Worm (Caenorhabditis elegans) whole organism, mixed stage, embryonic: ENCODE data around the gene nhr-221.

ENCODE experiments used
- M03D4.4 ChIP-seq: sonication (generic microtip); optimal IDR thresholded peaks from 2 replicates; lab custom pipeline; 2017; ENCODE audit warnings: mild to moderate bottlenecking, missing genetic modification characterization, missing compliant biosample characterization
- bed-3 ChIP-seq: fragments of 200-800 bp; sonication (Bioruptor generic); optimal IDR thresholded peaks from 3 replicates; lab custom pipeline; 2018; ENCODE audit warnings: mild to moderate bottlenecking, missing genetic modification characterization, moderate library complexity, missing compliant biosample characterization
- blmp-1 ChIP-seq: fragments of 150-350 bp; optimal IDR thresholded peaks from 2 replicates; lab custom pipeline; 2014; ENCODE audit warnings: missing biosample characterization, missing genetic modification characterization
- ceh-39 ChIP-seq: fragments of 150-350 bp; optimal IDR thresholded peaks from 2 replicates; lab custom pipeline; 2014; ENCODE audit warnings: missing biosample characterization, missing genetic modification characterization
- ceh-83 ChIP-seq: fragments of 200-800 bp; sonication (Bioruptor generic); optimal IDR thresholded peaks from 2 replicates; lab custom pipeline; 2018; ENCODE audit warnings: mild to moderate bottlenecking, missing genetic modification characterization, missing compliant biosample characterization
- ces-1 ChIP-seq: fragments of 150-350 bp; optimal IDR thresholded peaks from 2 replicates; lab custom pipeline; 2014; ENCODE audit warnings: missing biosample characterization, missing genetic modification reagents, missing genetic modification characterization
- cnd-1 ChIP-seq: fragments of 200-800 bp; sonication (Bioruptor generic); optimal IDR thresholded peaks from 2 replicates; lab custom pipeline; 2018; ENCODE audit warnings: mild to moderate bottlenecking, missing genetic modification characterization, missing compliant biosample characterization
- drap-1 ChIP-seq: fragments of 200-800 bp; sonication (Bioruptor generic); optimal IDR thresholded peaks from 3 replicates; lab custom pipeline; 2018; ENCODE audit warnings: mild to moderate bottlenecking, missing genetic modification characterization, missing compliant biosample characterization
- elt-1 ChIP-seq: sonication (generic microtip); optimal IDR thresholded peaks from 2 replicates; lab custom pipeline; 2017; ENCODE audit warnings: missing genetic modification characterization, mild to moderate bottlenecking, missing compliant biosample characterization, antibody characterized with exemption, moderate library complexity, borderline replicate concordance; ENCODE audit not compliant: insufficient read depth
- elt-3 ChIP-seq: fragments of 150-350 bp; optimal IDR thresholded peaks from 2 replicates; lab custom pipeline; 2014; ENCODE audit warnings: missing biosample characterization, missing genetic modification characterization
- flh-1 ChIP-seq: fragments of 200-800 bp; sonication (Bioruptor generic); optimal IDR thresholded peaks from 2 replicates; lab custom pipeline; 2018; ENCODE audit warnings: mild to moderate bottlenecking, missing genetic modification characterization, moderate library complexity, missing compliant biosample characterization
- ham-2 ChIP-seq: fragments of 200-800 bp; sonication (Bioruptor generic); optimal IDR thresholded peaks from 2 replicates; lab custom pipeline; 2018; ENCODE audit warnings: mild to moderate bottlenecking, missing genetic modification characterization, missing compliant biosample characterization
- hlh-1 ChIP-seq: fragments of 150-350 bp; optimal IDR thresholded peaks from 2 replicates; lab custom pipeline; 2014; ENCODE audit warnings: missing biosample characterization, missing genetic modification reagents, missing genetic modification characterization
- lin-13 ChIP-seq: fragments of 150-350 bp; optimal IDR thresholded peaks from 2 replicates; lab custom pipeline; 2014; ENCODE audit warnings: missing biosample characterization, missing genetic modification characterization
- lin-32 ChIP-seq: fragments of 200-800 bp; sonication (Bioruptor generic); optimal IDR thresholded peaks from 2 replicates; lab custom pipeline; 2018; ENCODE audit warnings: mild to moderate bottlenecking, missing genetic modification characterization, missing compliant biosample characterization
- lsy-2 ChIP-seq: fragments of 150-350 bp; optimal IDR thresholded peaks from 2 replicates; lab custom pipeline; 2014; ENCODE audit warnings: missing biosample characterization, missing genetic modification characterization
- mab-5 ChIP-seq: fragments of 150-350 bp; optimal IDR thresholded peaks from 2 replicates; lab custom pipeline; 2014; ENCODE audit warnings: missing biosample characterization, missing genetic modification characterization
- mep-1 ChIP-seq: fragments of 150-350 bp; optimal IDR thresholded peaks from 2 replicates; lab custom pipeline; 2017; ENCODE audit warnings: missing biosample characterization, missing genetic modification reagents, missing genetic modification characterization, inconsistent platforms
- mls-2 ChIP-seq: sonication (generic microtip); optimal IDR thresholded peaks from 2 replicates; lab custom pipeline; 2016; ENCODE audit warnings: mild to moderate bottlenecking, missing genetic modification characterization, moderate library complexity, missing compliant biosample characterization
- nhr-12 ChIP-seq: fragments of 150-350 bp; optimal IDR thresholded peaks from 2 replicates; lab custom pipeline; 2014; ENCODE audit warnings: missing biosample characterization, missing genetic modification characterization
- nhr-2 ChIP-seq: fragments of 150-350 bp; optimal IDR thresholded peaks from 2 replicates; lab custom pipeline; 2014; ENCODE audit warnings: missing biosample characterization, missing genetic modification characterization
- nhr-237 ChIP-seq: fragments of 150-350 bp; optimal IDR thresholded peaks from 2 replicates; lab custom pipeline; 2014; ENCODE audit warnings: missing biosample characterization, missing genetic modification characterization
- nhr-28 ChIP-seq: fragments of 150-350 bp; optimal IDR thresholded peaks from 2 replicates; lab custom pipeline; 2014; ENCODE audit warnings: missing biosample characterization, missing genetic modification characterization
- nhr-76 ChIP-seq: sonication (generic microtip); optimal IDR thresholded peaks from 2 replicates; lab custom pipeline; 2017; ENCODE audit warnings: missing biosample characterization, missing genetic modification characterization
- pha-4 ChIP-seq: fragments of 150-350 bp; optimal IDR thresholded peaks from 2 replicates; lab custom pipeline; 2018; ENCODE audit warnings: missing biosample characterization, missing genetic modification reagents, missing genetic modification characterization
- sem-2 ChIP-seq: fragments of 200-800 bp; sonication (Bioruptor generic); optimal IDR thresholded peaks from 2 replicates; lab custom pipeline; 2018; ENCODE audit warnings: mild to moderate bottlenecking, missing genetic modification characterization, missing compliant biosample characterization
- sptf-1 ChIP-seq: sonication (generic microtip); optimal IDR thresholded peaks from 2 replicates; lab custom pipeline; 2017; ENCODE audit warnings: mild to moderate bottlenecking, missing genetic modification characterization, moderate library complexity, missing compliant biosample characterization
- tbx-8 ChIP-seq: fragments of 200-800 bp; sonication (Bioruptor generic); optimal IDR thresholded peaks from 2 replicates; lab custom pipeline; 2018; ENCODE audit warnings: mild to moderate bottlenecking, missing genetic modification characterization, moderate library complexity, missing compliant biosample characterization
- unc-120 ChIP-seq: sonication (generic microtip); optimal IDR thresholded peaks from 2 replicates; lab custom pipeline; 2017; ENCODE audit warnings: missing genetic modification characterization, missing compliant biosample characterization; ENCODE audit not compliant: poor library complexity, severe bottlenecking
- unc-39 ChIP-seq: fragments of 150-350 bp; optimal IDR thresholded peaks from 2 replicates; lab custom pipeline; 2014; ENCODE audit warnings: missing biosample characterization, missing genetic modification characterization
- unc-62 ChIP-seq: fragments of 150-350 bp; optimal IDR thresholded peaks from 2 replicates; lab custom pipeline; 2014; ENCODE audit warnings: missing biosample characterization, missing genetic modification reagents, missing genetic modification characterization
- zip-8 ChIP-seq: fragments of 150-350 bp; optimal IDR thresholded peaks from 2 replicates; lab custom pipeline; 2014; ENCODE audit warnings: missing biosample characterization, missing genetic modification characterization
- ztf-11 ChIP-seq: fragments of 150-350 bp; optimal IDR thresholded peaks from 2 replicates; lab custom pipeline; 2014; ENCODE audit warnings: missing biosample characterization, missing genetic modification characterization

Gene nhr-221

ce11 chrV:3543344-3543743 lies 8.2 kb upstream of the nhr-221 start, which contains the start of gene nhr-222:
Gene nhr-222 (minus strand): TSS chrV:3543444.
- TF ChIP-seq ham-2 (no peak), nhr-76 (no peak), lsy-2 (tag; lab: Kevin White, UChicago) (no peak), nhr-28 (no peak), tbx-8 (GFP tag; lab: Kevin White, UChicago) (no peak), flh-1 (GFP tag; lab: Kevin White, UChicago) (no peak), pha-4 (no peak), hlh-1 (tag; lab: Kevin White, UChicago) (no peak), unc-62 (GFP tag; lab: Kevin White, UChicago) (no peak)
- TF ChIP-seq, all 35 proteins: peak for 0

ce11 chrV:3541117-3541516 lies 6.0 kb upstream of the nhr-221 start, which contains the start of gene srbc-67:
Gene srbc-67 (minus strand): TSS chrV:3541217.
- no peak for TF ChIP-seq drap-1 (GFP tag; lab: Kevin White, UChicago)
- no peak for TF ChIP-seq ceh-39
- no peak for TF ChIP-seq mep-1 (tag; lab: Kevin White, UChicago)
- no peak for TF ChIP-seq nhr-76
- no peak for TF ChIP-seq pha-4
- no peak for TF ChIP-seq unc-120 (tag; lab: Kevin White, UChicago)
- no peak for TF ChIP-seq blmp-1 (tag; lab: Kevin White, UChicago)
- no peak for TF ChIP-seq ham-2

ce11 chrV:3538307-3538706 lies 3.1 kb upstream of the nhr-221 start, which contains the start of gene nhr-93:
Gene nhr-93 (minus strand): TSS chrV:3538407.
- TF ChIP-seq unc-39 (tag; lab: Kevin White, UChicago) (no peak), mab-5 (tag; lab: Kevin White, UChicago) (no peak), M03D4.4 (tag; lab: Kevin White, UChicago) (no peak), bed-3 (GFP tag; lab: Kevin White, UChicago) (no peak), nhr-28 (no peak), elt-1 (tag; lab: Kevin White, UChicago) (no peak), ceh-83 (GFP tag; lab: Kevin White, UChicago) (no peak), sptf-1 (tag; lab: Kevin White, UChicago) (no peak), ceh-39 (no peak), cnd-1 (no peak), lsy-2 (tag; lab: Kevin White, UChicago) (no peak), unc-120 (tag; lab: Kevin White, UChicago) (no peak), nhr-237 (tag; lab: Kevin White, UChicago) (no peak), ham-2 (no peak), nhr-76 (no peak), nhr-12 (no peak), lin-32 (GFP tag; lab: Kevin White, UChicago) (no peak), pha-4 (no peak), ztf-11 (tag; lab: Kevin White, UChicago) (no peak), elt-3 (no peak)

ce11 chrV:3530403-3530802 lies 4.8 kb downstream of the nhr-221 start, which contains the start of gene srbc-66:
Gene srbc-66 (plus strand): TSS chrV:3530703.
- TF ChIP-seq tbx-8 (GFP tag; lab: Kevin White, UChicago) (no peak), elt-3 (no peak), ceh-83 (GFP tag; lab: Kevin White, UChicago) (no peak), sptf-1 (tag; lab: Kevin White, UChicago) (no peak), hlh-1 (tag; lab: Kevin White, UChicago) (no peak), zip-8 (tag; lab: Kevin White, UChicago) (no peak), sem-2 (no peak), ham-2 (no peak)
- TF ChIP-seq, all 35 proteins: peak for 0

DNA sequence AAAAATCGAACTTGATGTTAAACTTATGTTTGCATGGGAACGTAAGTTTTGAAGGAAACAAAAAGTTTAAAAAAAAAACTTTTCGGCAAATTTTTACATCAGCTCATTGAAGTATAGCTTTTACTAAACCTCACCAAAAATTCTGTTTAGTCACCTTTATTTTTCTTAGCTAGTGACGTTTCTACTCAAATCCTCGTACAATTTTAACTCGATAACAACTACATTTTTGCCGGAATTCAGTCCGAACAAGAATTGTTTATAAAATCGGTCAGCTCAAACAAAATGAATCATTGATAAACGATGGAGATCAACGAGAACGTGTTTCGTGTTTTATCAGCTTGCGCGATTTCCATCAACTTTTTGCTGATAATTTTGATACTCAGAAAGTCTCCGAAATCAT lies 8.3 kb downstream of the nhr-221 start, which contains the start of gene str-260:
str-260 (plus strand) TSS at position 301 of the 400 bp plus-strand sequence.
- TF ChIP-seq nhr-76 (no peak), drap-1 (GFP tag; lab: Kevin White, UChicago) (no peak), ztf-11 (tag; lab: Kevin White, UChicago) (no peak), pha-4 (no peak), blmp-1 (tag; lab: Kevin White, UChicago) (no peak), lsy-2 (tag; lab: Kevin White, UChicago) (no peak), hlh-1 (tag; lab: Kevin White, UChicago) (no peak), nhr-28 (no peak), mep-1 (tag; lab: Kevin White, UChicago) (no peak), unc-62 (GFP tag; lab: Kevin White, UChicago) (no peak), nhr-2 (no peak), lin-13 (tag; lab: Kevin White, UChicago) (no peak), zip-8 (tag; lab: Kevin White, UChicago) (no peak), lin-32 (GFP tag; lab: Kevin White, UChicago) (no peak), ces-1 (GFP tag; lab: Kevin White, UChicago) (no peak), mls-2 (tag; lab: Kevin White, UChicago) (no peak), flh-1 (GFP tag; lab: Kevin White, UChicago) (no peak), elt-1 (tag; lab: Kevin White, UChicago) (no peak), M03D4.4 (tag; lab: Kevin White, UChicago) (no peak), nhr-12 (no peak)
